Worm (Caenorhabditis elegans): ENCODE measurements around the gene trap-2.

DNA sequence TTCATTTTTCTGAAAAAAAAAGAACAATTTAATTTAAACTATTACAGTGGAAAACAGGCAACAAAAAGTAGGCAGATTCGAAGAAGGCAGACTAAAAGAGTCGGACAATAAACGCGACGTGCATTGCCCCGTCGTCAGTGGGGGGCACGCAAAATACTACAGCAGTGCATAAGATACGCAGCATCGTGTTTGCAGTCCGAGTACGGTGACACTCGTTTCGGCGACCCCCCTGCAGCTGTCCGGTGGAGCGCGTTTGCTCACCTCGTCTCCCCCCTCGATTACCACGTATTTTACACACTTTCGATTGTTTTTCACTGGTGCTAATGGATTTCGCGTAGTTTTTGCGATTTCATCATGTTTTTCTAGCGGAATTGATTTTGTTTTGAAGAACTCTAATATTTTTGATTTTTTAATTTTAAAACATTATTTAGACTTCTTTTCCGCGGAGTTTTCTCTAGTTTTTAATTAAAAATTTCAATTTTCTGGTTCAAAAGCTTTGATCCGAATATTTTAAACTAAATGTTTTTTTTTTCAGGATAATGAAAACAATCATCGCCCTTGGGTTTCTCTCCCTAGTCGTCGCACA lies at the start of gene trap-2, which contains the start of gene ile-2:
- TF ChIP-seq dmd-4 (tag; optimal IDR thresholded peaks at IDR 0.05; ENCODE audit: borderline replicate concordance) (no peak), ceh-24 (tag; optimal IDR thresholded peaks at IDR 0.05) (no peak), fkh-10 (GFP tag; optimal IDR thresholded peaks at IDR 0.05) (no peak), odd-2 (tag; optimal IDR thresholded peaks at IDR 0.05) (no peak), unc-55 (GFP tag; optimal IDR thresholded peaks at IDR 0.05) (peak; percentile 66), sdc-2 (tag; optimal IDR thresholded peaks at IDR 0.05) (peak; percentile 92), pha-4 (tag; optimal IDR thresholded peaks at IDR 0.05) (no peak), ama-1 (optimal IDR thresholded peaks at IDR 0.05) (no peak), ceh-18 (tag; optimal IDR thresholded peaks at IDR 0.05) (peak; percentile 62)

Data from whole organism, late embryonic.